Fruit fly (Drosophila melanogaster): ENCODE data around the gene lsn.

The lsn gene

DNA sequence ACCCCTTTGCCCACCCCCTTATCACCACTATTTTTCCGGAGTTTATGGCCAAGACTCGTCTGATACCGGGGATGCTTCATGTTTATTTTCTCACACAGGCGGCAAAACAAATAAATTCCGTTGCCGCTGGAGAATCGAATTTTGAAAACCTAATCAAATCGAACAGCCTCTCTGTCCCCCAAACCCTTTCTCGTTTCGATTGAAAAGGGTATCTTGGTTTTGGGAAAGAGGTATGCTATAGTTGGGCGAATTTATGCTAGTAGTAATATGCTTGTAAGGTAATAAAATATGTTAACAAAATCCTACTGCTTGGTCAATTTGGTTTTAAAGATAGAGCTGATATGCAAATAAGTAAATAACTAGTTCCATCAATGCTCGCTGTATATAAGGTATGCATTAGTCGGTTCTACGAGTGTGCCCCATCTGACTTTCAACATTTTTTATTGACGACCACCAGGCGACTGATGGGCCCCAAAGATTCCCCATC is 36.9 kb upstream of the lsn start (continued):
- TF ChIP-seq CG8478 (optimal IDR thresholded peaks at IDR 0.05) (no peak), Xbp1 (GFP tag; optimal IDR thresholded peaks at IDR 0.05) (peak; percentile 75), pros (GFP tag; optimal IDR thresholded peaks at IDR 0.05) (no peak), CG3065 (GFP tag; optimal IDR thresholded peaks at IDR 0.05) (peak; percentile 25), Tbp (GFP tag; optimal IDR thresholded peaks at IDR 0.05) (no peak), Dip3 (GFP tag; optimal IDR thresholded peaks at IDR 0.05) (no peak), D19A (tag; optimal IDR thresholded peaks at IDR 0.05) (peak; percentile 95), Hmx (GFP tag; optimal IDR thresholded peaks at IDR 0.05) (no peak), kni (GFP tag; optimal IDR thresholded peaks at IDR 0.05) (peak; percentile 87), wor (GFP tag; IDR thresholded peaks at IDR 0.05) (peak; percentile 83), jumu (GFP tag; optimal IDR thresholded peaks at IDR 0.05) (peak; percentile 79), CG9609 (GFP tag; optimal IDR thresholded peaks at IDR 0.05) (peak; percentile 78), NC2β (GFP tag; optimal IDR thresholded peaks at IDR 0.05) (peak; percentile 85), Camta (GFP tag; optimal IDR thresholded peaks at IDR 0.05) (peak; percentile 63), Mad (GFP tag; optimal IDR thresholded peaks at IDR 0.05) (peak; percentile 51), Hey (tag; optimal IDR thresholded peaks at IDR 0.05) (no peak), zfh2 (GFP tag; optimal IDR thresholded peaks at IDR 0.05) (no peak), CG9727 (GFP tag; optimal IDR thresholded peaks at IDR 0.05) (peak; percentile 70), Deaf1 (tag; optimal IDR thresholded peaks at IDR 0.05) (peak; percentile 10), CG3163 (GFP tag; optimal IDR thresholded peaks at IDR 0.05) (peak; percentile 53), CG4328 (GFP tag; optimal IDR thresholded peaks at IDR 0.05) (no peak), trh (GFP tag; optimal IDR thresholded peaks at IDR 0.05) (no peak), CG1603 (tag; optimal IDR thresholded peaks at IDR 0.05) (peak; percentile 93), Atf6 (GFP tag; IDR thresholded peaks at IDR 0.05) (no peak), CG17612 (GFP tag; IDR thresholded peaks at IDR 0.05) (no peak), CG3995 (GFP tag; optimal IDR thresholded peaks at IDR 0.05) (no peak), CG15601 (tag; optimal IDR thresholded peaks at IDR 0.05) (peak; percentile 92), vnd (GFP tag; IDR thresholded peaks at IDR 0.05; ENCODE audit: partially characterized antibody) (no peak), D19B (GFP tag; optimal IDR thresholded peaks at IDR 0.05) (peak; percentile 82), slou (GFP tag; optimal IDR thresholded peaks at IDR 0.05) (no peak), crp (GFP tag; optimal IDR thresholded peaks at IDR 0.05) (no peak), crc (GFP tag; optimal IDR thresholded peaks at IDR 0.05) (peak; percentile 57), ara (GFP tag; IDR thresholded peaks at IDR 0.05) (peak; percentile 84), Adf1 (GFP tag; IDR thresholded peaks at IDR 0.05) (no peak), amos (GFP tag; IDR thresholded peaks at IDR 0.05; ENCODE audit: partially characterized antibody) (no peak), trem (tag; optimal IDR thresholded peaks at IDR 0.05) (peak; percentile 68), pita (GFP tag; optimal IDR thresholded peaks at IDR 0.05) (no peak), yki (optimal IDR thresholded peaks at IDR 0.05) (no peak), Pdp1 (GFP tag; optimal IDR thresholded peaks at IDR 0.05) (peak; percentile 40 to 67), Nf-YC (tag; optimal IDR thresholded peaks at IDR 0.05) (no peak), CG11093 (GFP tag; IDR thresholded peaks at IDR 0.05) (peak; percentile 71; the same call in 2 of the 3 replicates), CG12299 (tag; optimal IDR thresholded peaks at IDR 0.05) (no peak), sc (optimal IDR thresholded peaks at IDR 0.05) (no peak), sc (GFP tag; optimal IDR thresholded peaks at IDR 0.05) (peak; percentile 78), CG7271 (tag; optimal IDR thresholded peaks at IDR 0.05) (no peak), CG43689 (GFP tag; IDR thresholded peaks at IDR 0.05) (no peak), E2f1 (GFP tag; IDR thresholded peaks at IDR 0.05) (peak; percentile 40), CG10431 (GFP tag; optimal IDR thresholded peaks at IDR 0.05) (no peak), Neu2 (GFP tag; optimal IDR thresholded peaks at IDR 0.05; ENCODE audit: borderline replicate concordance) (no peak), CG11398 (GFP tag; optimal IDR thresholded peaks at IDR 0.05) (peak; percentile 76), pnt (GFP tag; optimal IDR thresholded peaks at IDR 0.05) (peak; percentile 85), mam (GFP tag; optimal IDR thresholded peaks at IDR 0.05) (peak; percentile 35), vfl (GFP tag; optimal IDR thresholded peaks at IDR 0.05) (no peak)
